Worm (Caenorhabditis elegans) whole organism, L3 larva: ENCODE measurements around the gene srz-94.

Experiments
- R02D3.7 ChIP-seq: fragments of 150-350 bp; optimal IDR thresholded peaks from 2 replicates; lab custom pipeline; 2014; ENCODE audit warnings: missing biosample characterization, missing genetic modification characterization
- ZK546.5 ChIP-seq: sonication (generic microtip); optimal IDR thresholded peaks from 2 replicates; lab custom pipeline; 2017; ENCODE audit warnings: missing biosample characterization, missing genetic modification characterization
- aly-2 ChIP-seq: fragments of 150-350 bp; optimal IDR thresholded peaks from 2 replicates; lab custom pipeline; 2014; ENCODE audit warnings: missing biosample characterization, missing genetic modification characterization
- ama-1 ChIP-seq: fragments of 150-350 bp; optimal IDR thresholded peaks from 2 replicates; lab custom pipeline; 2018
- ceh-16 ChIP-seq: sonication (generic microtip); optimal IDR thresholded peaks from 2 replicates; lab custom pipeline; 2017; ENCODE audit warnings: missing biosample characterization, missing genetic modification characterization
- ceh-28 ChIP-seq: fragments of 150-350 bp; optimal IDR thresholded peaks from 2 replicates; lab custom pipeline; 2014; ENCODE audit warnings: missing biosample characterization, missing genetic modification reagents, missing genetic modification characterization
- ceh-82 ChIP-seq: fragments of 150-350 bp; optimal IDR thresholded peaks from 2 replicates; lab custom pipeline; 2014; ENCODE audit warnings: missing biosample characterization, missing genetic modification characterization
- ceh-9 ChIP-seq: sonication (generic microtip); optimal IDR thresholded peaks from 2 replicates; lab custom pipeline; 2018; ENCODE audit warnings: missing biosample characterization, missing genetic modification characterization
- daf-12 ChIP-seq: fragments of 150-350 bp; optimal IDR thresholded peaks from 2 replicates; lab custom pipeline; 2014; ENCODE audit warnings: missing biosample characterization, missing genetic modification reagents, missing genetic modification characterization
- egl-27 ChIP-seq: sonication (generic microtip); optimal IDR thresholded peaks from 4 replicates; lab custom pipeline; 2017; ENCODE audit warnings: missing biosample characterization, missing genetic modification reagents, missing genetic modification characterization
- egl-5 ChIP-seq: fragments of 150-350 bp; optimal IDR thresholded peaks from 2 replicates; lab custom pipeline; 2017; ENCODE audit warnings: missing biosample characterization, missing genetic modification reagents, missing genetic modification characterization, inconsistent platforms
- elt-1 ChIP-seq: fragments of 150-350 bp; optimal IDR thresholded peaks from 2 replicates; lab custom pipeline; 2014; ENCODE audit warnings: missing biosample characterization, missing genetic modification characterization
- elt-3 ChIP-seq, 3 experiments: fragments of 150-350 bp in 1 of 3; sonication (generic microtip) in 2 of 3; optimal IDR thresholded peaks; 2 replicates in 2 of 3; 4 replicates in 1 of 3; lab custom pipeline; 2014 to 2017; ENCODE audit warnings: missing biosample characterization in 3 of 3, missing genetic modification characterization in 3 of 3
- fkh-10 ChIP-seq: sonication (generic microtip); optimal IDR thresholded peaks from 2 replicates; lab custom pipeline; 2017; ENCODE audit warnings: missing biosample characterization, missing genetic modification reagents, missing genetic modification characterization
- fkh-2 ChIP-seq: fragments of 150-350 bp; optimal IDR thresholded peaks from 2 replicates; lab custom pipeline; 2014; ENCODE audit warnings: missing biosample characterization, missing genetic modification reagents, missing genetic modification characterization
- fos-1 ChIP-seq: fragments of 150-350 bp; optimal IDR thresholded peaks from 2 replicates; lab custom pipeline; 2014; ENCODE audit warnings: missing biosample characterization, missing genetic modification characterization
- jun-1 ChIP-seq: fragments of 150-350 bp; optimal IDR thresholded peaks from 2 replicates; lab custom pipeline; 2014; ENCODE audit warnings: missing biosample characterization, missing genetic modification reagents, missing genetic modification characterization
- lin-15B ChIP-seq: fragments of 150-350 bp; optimal IDR thresholded peaks from 2 replicates; lab custom pipeline; 2014; ENCODE audit warnings: missing biosample characterization, missing genetic modification characterization
- lin-39 ChIP-seq: fragments of 150-350 bp; optimal IDR thresholded peaks from 2 replicates; lab custom pipeline; 2018; ENCODE audit warnings: missing biosample characterization, missing genetic modification reagents, missing genetic modification characterization
- lsy-12 ChIP-seq: sonication (generic microtip); optimal IDR thresholded peaks from 2 replicates; lab custom pipeline; 2016; ENCODE audit warnings: mild to moderate bottlenecking, missing genetic modification characterization, missing compliant biosample characterization
- mdl-1 ChIP-seq: fragments of 150-350 bp; optimal IDR thresholded peaks from 2 replicates; lab custom pipeline; 2014; ENCODE audit warnings: missing biosample characterization, missing genetic modification characterization
- mml-1 ChIP-seq: fragments of 150-350 bp; sonication (generic microtip); optimal IDR thresholded peaks from 3 replicates; lab custom pipeline; 2014; ENCODE audit warnings: missing biosample characterization, missing genetic modification characterization
- nfya-1 ChIP-seq: sonication (generic microtip); optimal IDR thresholded peaks from 2 replicates; lab custom pipeline; 2017; ENCODE audit warnings: missing genetic modification characterization, mild to moderate bottlenecking, missing compliant biosample characterization, antibody characterized with exemption, moderate library complexity; ENCODE audit not compliant: insufficient read depth
- nhr-12 ChIP-seq: fragments of 150-350 bp; optimal IDR thresholded peaks from 2 replicates; lab custom pipeline; 2014; ENCODE audit warnings: missing biosample characterization, missing genetic modification characterization
- nhr-23 ChIP-seq: fragments of 150-350 bp; optimal IDR thresholded peaks from 2 replicates; lab custom pipeline; 2014; ENCODE audit warnings: missing biosample characterization, missing genetic modification reagents, missing genetic modification characterization
- nhr-237 ChIP-seq: fragments of 150-350 bp; optimal IDR thresholded peaks from 2 replicates; lab custom pipeline; 2014; ENCODE audit warnings: missing biosample characterization, missing genetic modification characterization
- nhr-25 ChIP-seq: sonication (generic microtip); optimal IDR thresholded peaks from 2 replicates; lab custom pipeline; 2017; ENCODE audit warnings: missing biosample characterization, missing genetic modification characterization
- nhr-28 ChIP-seq: fragments of 150-350 bp; optimal IDR thresholded peaks from 2 replicates; lab custom pipeline; 2014; ENCODE audit warnings: missing biosample characterization, missing genetic modification characterization
- nhr-43 ChIP-seq: sonication (generic microtip); optimal IDR thresholded peaks from 2 replicates; lab custom pipeline; 2016; ENCODE audit warnings: mild to moderate bottlenecking, missing genetic modification characterization, missing compliant biosample characterization; ENCODE audit not compliant: poor library complexity, severe bottlenecking
- nhr-67 ChIP-seq: fragments of 150-350 bp; optimal IDR thresholded peaks from 2 replicates; lab custom pipeline; 2014; ENCODE audit warnings: missing biosample characterization, missing genetic modification characterization
- nhr-76 ChIP-seq: fragments of 150-350 bp; sonication (generic microtip); optimal IDR thresholded peaks from 5 replicates; lab custom pipeline; 2014; ENCODE audit warnings: missing biosample characterization, missing genetic modification characterization
- pqm-1 ChIP-seq: fragments of 150-350 bp; optimal IDR thresholded peaks from 2 replicates; lab custom pipeline; 2017; ENCODE audit warnings: missing biosample characterization, missing genetic modification characterization, inconsistent platforms
- sea-2 ChIP-seq: fragments of 150-350 bp; sonication (generic microtip); optimal IDR thresholded peaks from 4 replicates; lab custom pipeline; 2014; ENCODE audit warnings: missing biosample characterization, missing genetic modification reagents, missing genetic modification characterization
- skn-1 ChIP-seq: fragments of 150-350 bp; optimal IDR thresholded peaks from 2 replicates; lab custom pipeline; 2014; ENCODE audit warnings: missing biosample characterization, missing genetic modification characterization
- snpc-4 ChIP-seq: fragments of 150-350 bp; optimal IDR thresholded peaks from 2 replicates; lab custom pipeline; 2014; ENCODE audit warnings: missing biosample characterization, missing genetic modification characterization
- tbx-2 ChIP-seq: sonication (generic microtip); optimal IDR thresholded peaks from 2 replicates; lab custom pipeline; 2016; ENCODE audit warnings: mild to moderate bottlenecking, missing genetic modification characterization, missing compliant biosample characterization
- unc-39 ChIP-seq: sonication (generic microtip); optimal IDR thresholded peaks from 4 replicates; lab custom pipeline; 2017; ENCODE audit warnings: missing biosample characterization, missing genetic modification characterization
- zag-1 ChIP-seq: fragments of 150-350 bp; optimal IDR thresholded peaks from 2 replicates; lab custom pipeline; 2014; ENCODE audit warnings: missing biosample characterization, missing genetic modification characterization
- ztf-11 ChIP-seq: fragments of 150-350 bp; optimal IDR thresholded peaks from 2 replicates; lab custom pipeline; 2014; ENCODE audit warnings: missing biosample characterization, missing genetic modification characterization
- ztf-4 ChIP-seq: fragments of 150-350 bp; optimal IDR thresholded peaks from 2 replicates; lab custom pipeline; 2014; ENCODE audit warnings: missing biosample characterization, missing genetic modification characterization

The srz-94 gene

DNA sequence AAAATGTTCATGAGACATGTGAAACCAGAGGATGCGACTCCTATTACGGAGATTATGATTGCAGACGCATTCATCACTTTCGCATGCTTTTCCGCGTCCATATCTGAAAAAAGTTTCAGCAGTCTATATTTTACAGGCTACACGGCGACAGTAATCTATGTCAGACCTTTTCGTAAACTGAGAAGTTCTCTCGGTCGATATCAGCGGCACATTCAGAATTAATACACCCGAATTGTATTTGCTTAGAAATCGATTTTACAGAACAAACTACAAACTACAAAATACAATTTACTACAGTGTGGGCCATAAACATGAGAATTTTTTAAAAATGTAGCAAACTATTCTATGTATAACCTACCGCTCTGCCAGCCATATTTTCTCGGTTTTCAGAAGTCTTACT is 35.8 kb upstream of the srz-94 start, which contains the start of gene srbc-14:
Gene srbc-14, minus strand, starts transcription at position 101 of the 400 bp plus-strand sequence.
- TF ChIP-seq ztf-4 (no peak), zag-1 (tag; lab: Kevin White, UChicago) (no peak), mdl-1 (tag; lab: Kevin White, UChicago) (no peak), ceh-82 (tag; lab: Kevin White, UChicago) (no peak), lin-39 (tag; lab: Kevin White, UChicago) (no peak), sea-2 (GFP tag; lab: Kevin White, UChicago) (no peak), fos-1 (tag; lab: Kevin White, UChicago) (no peak), ZK546.5 (tag; lab: Kevin White, UChicago) (no peak), lin-15B (no peak), elt-3 (tag; optimal IDR thresholded peaks at IDR 0.05; lab: Kevin White, UChicago) (no peak), lsy-12 (tag; lab: Kevin White, UChicago) (no peak), nhr-43 (tag; lab: Kevin White, UChicago) (no peak), daf-12 (tag; lab: Kevin White, UChicago) (no peak), nfya-1 (no peak), pqm-1 (no peak), ceh-28 (tag; lab: Kevin White, UChicago) (no peak)

DNA sequence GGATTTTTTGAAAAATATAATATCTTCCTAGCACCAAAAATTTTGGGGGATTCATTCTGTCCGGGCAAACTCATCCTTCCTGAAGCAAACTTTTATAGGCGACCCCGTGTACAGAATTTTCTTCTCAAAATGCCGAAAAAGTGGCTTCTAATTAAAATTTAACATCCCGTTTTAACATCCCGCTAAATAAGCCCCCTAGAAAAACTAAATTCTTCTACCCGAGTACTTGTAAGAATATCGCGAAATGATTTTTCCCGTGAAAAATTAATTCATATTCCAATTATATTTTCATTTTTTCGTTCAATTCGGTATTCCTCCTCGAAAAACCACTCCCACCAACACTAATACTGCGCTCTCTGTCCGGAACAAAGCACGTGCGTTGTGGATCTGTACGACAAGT is 33.1 kb upstream of the srz-94 start, which contains the start of gene T05E12.8:
Gene T05E12.8, plus strand, starts transcription at position 301 of the 400 bp plus-strand sequence.
- TF ChIP-seq fkh-10 (no peak), snpc-4 (tag; lab: Kevin White, UChicago) (no peak), ceh-9 (tag; lab: Kevin White, UChicago) (no peak)

- TF ChIP-seq nhr-237 (tag; lab: Kevin White, UChicago) (no peak), ztf-11 (tag; lab: Kevin White, UChicago) (no peak), nfya-1 (no peak), ztf-4 (no peak), ZK546.5 (tag; lab: Kevin White, UChicago) (no peak), nhr-76 (tag; lab: Kevin White, UChicago) (no peak), nhr-28 (tag; lab: Kevin White, UChicago) (no peak), egl-5 (no peak), fkh-10 (no peak), tbx-2 (tag; lab: Kevin White, UChicago) (no peak), aly-2 (tag; lab: Kevin White, UChicago) (no peak), ceh-16 (tag; lab: Kevin White, UChicago) (no peak), ceh-28 (tag; lab: Kevin White, UChicago) (no peak), ama-1 (lab: Kevin White, UChicago) (no peak), lin-15B (no peak), mdl-1 (tag; lab: Kevin White, UChicago) (no peak), zag-1 (tag; lab: Kevin White, UChicago) (no peak), nhr-67 (tag; lab: Kevin White, UChicago) (no peak), R02D3.7 (tag; lab: Kevin White, UChicago) (no peak), jun-1 (tag; lab: Kevin White, UChicago) (no peak)
Observed at ce11 chrV:17066634-17067033, 30.9 kb upstream of the srz-94 start.

DNA sequence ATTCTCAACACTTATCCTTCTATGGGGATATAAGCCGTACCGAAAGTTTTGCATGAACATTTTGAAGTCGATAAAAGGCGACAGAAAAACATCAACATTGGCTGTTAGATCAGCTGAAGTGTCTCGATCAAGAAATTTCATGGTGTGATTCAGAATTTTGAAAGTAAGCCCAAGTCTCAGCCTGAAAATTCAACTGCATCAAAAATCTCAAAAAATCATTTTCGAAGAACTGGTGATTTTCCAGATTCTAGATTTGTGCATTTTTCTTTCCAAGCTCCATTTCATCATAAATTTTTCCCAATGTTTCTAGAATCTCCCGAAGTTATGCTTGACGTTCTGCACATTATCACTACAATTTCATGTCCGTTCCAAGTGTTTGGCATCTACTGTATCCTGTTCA is 28.9 kb upstream of the srz-94 start, which contains the start of gene srh-255:
Gene srh-255, plus strand, starts transcription at position 301 of the 400 bp plus-strand sequence.
- TF ChIP-seq elt-3 (tag; optimal IDR thresholded peaks at IDR 0.05; lab: Kevin White, UChicago) (no peak), nhr-76 (tag; lab: Kevin White, UChicago) (no peak), nhr-25 (tag; lab: Kevin White, UChicago) (no peak), nhr-237 (tag; lab: Kevin White, UChicago) (no peak), ztf-11 (tag; lab: Kevin White, UChicago) (no peak), ztf-4 (no peak), unc-39 (no peak), sea-2 (GFP tag; lab: Kevin White, UChicago) (no peak), egl-5 (no peak), skn-1 (tag; lab: Kevin White, UChicago) (no peak), ceh-82 (tag; lab: Kevin White, UChicago) (no peak), fkh-2 (tag; lab: Kevin White, UChicago) (no peak), nhr-12 (tag; lab: Kevin White, UChicago) (no peak), nhr-23 (tag; lab: Kevin White, UChicago) (no peak), egl-27 (tag; lab: Kevin White, UChicago) (no peak), lin-15B (no peak), elt-1 (no peak), mml-1 (no peak)
- TF ChIP-seq, all 47 proteins: peak for 0
